Fruit fly (Drosophila melanogaster) whole organism, prepupa: ENCODE results near the gene CG18223.

Source experiments
- CG10669 ChIP-seq: fragments of 200-800 bp; sonication (Bioruptor generic); optimal IDR thresholded peaks from 3 replicates; lab custom pipeline; 2018; ENCODE audit warnings: missing biosample characterization, mild to moderate bottlenecking, missing genetic modification characterization, moderate library complexity
- CG11294 ChIP-seq: fragments of 200-800 bp; sonication (Bioruptor generic); IDR thresholded peaks from 2 replicates; pipeline ENCODE4 v1.3.6; 2022; ENCODE audit warnings: missing biosample characterization, missing genetic modification characterization
- CG11762 ChIP-seq: fragments of 200-800 bp; sonication (Bioruptor generic); optimal IDR thresholded peaks from 3 replicates; lab custom pipeline; 2016; ENCODE audit warnings: missing biosample characterization, missing genetic modification characterization; ENCODE audit not compliant: insufficient read depth
- CG11902 ChIP-seq: fragments of 200-800 bp; sonication (Bioruptor generic); optimal IDR thresholded peaks from 3 replicates; lab custom pipeline; 2016; ENCODE audit warnings: missing biosample characterization, missing genetic modification characterization
- CG15336 ChIP-seq: fragments of 200-800 bp; sonication (Bioruptor generic); IDR thresholded peaks from 2 replicates; pipeline ENCODE4 v1.3.6; 2022; ENCODE audit warnings: missing biosample characterization, missing genetic modification characterization
- CG1621 ChIP-seq: fragments of 200-800 bp; sonication (Bioruptor generic); optimal IDR thresholded peaks from 3 replicates; lab custom pipeline; 2018; ENCODE audit warnings: missing biosample characterization, mild to moderate bottlenecking, missing genetic modification characterization
- CG16779 ChIP-seq: fragments of 200-800 bp; sonication (Bioruptor generic); optimal IDR thresholded peaks from 3 replicates; lab custom pipeline; 2017; ENCODE audit warnings: missing biosample characterization, mild to moderate bottlenecking, missing genetic modification characterization
- CG32006 ChIP-seq: fragments of 200-800 bp; sonication (Bioruptor generic); optimal IDR thresholded peaks from 3 replicates; lab custom pipeline; 2017; ENCODE audit warnings: missing biosample characterization, mild to moderate bottlenecking, missing genetic modification characterization
- CG34406 ChIP-seq: fragments of 200-800 bp; sonication (Bioruptor generic); optimal IDR thresholded peaks from 3 replicates; lab custom pipeline; 2016; ENCODE audit warnings: missing biosample characterization, missing genetic modification characterization
- CG3919 ChIP-seq: fragments of 200-800 bp; sonication (Bioruptor generic); optimal IDR thresholded peaks from 3 replicates; lab custom pipeline; 2016; ENCODE audit warnings: missing biosample characterization, missing genetic modification characterization
- CG4318 ChIP-seq: fragments of 200-800 bp; sonication (Bioruptor generic); optimal IDR thresholded peaks from 3 replicates; lab custom pipeline; 2017; ENCODE audit warnings: missing biosample characterization, mild to moderate bottlenecking, missing genetic modification characterization
- CG6276 ChIP-seq: fragments of 200-800 bp; sonication (Bioruptor generic); optimal IDR thresholded peaks from 2 replicates; lab custom pipeline; 2017; ENCODE audit warnings: missing biosample characterization, mild to moderate bottlenecking, missing genetic modification characterization
- CG6792 ChIP-seq: fragments of 200-800 bp; sonication (Bioruptor generic); optimal IDR thresholded peaks from 3 replicates; lab custom pipeline; 2016; ENCODE audit warnings: missing biosample characterization, missing genetic modification characterization
- CG6808 ChIP-seq: fragments of 200-800 bp; sonication (Bioruptor generic); optimal IDR thresholded peaks from 3 replicates; lab custom pipeline; 2017; ENCODE audit warnings: missing biosample characterization, missing genetic modification characterization, mild to moderate bottlenecking, moderate library complexity, missing genetic modification reagents
- CG7368 ChIP-seq: fragments of 200-800 bp; sonication (Bioruptor generic); optimal IDR thresholded peaks from 3 replicates; lab custom pipeline; 2016; ENCODE audit warnings: missing biosample characterization, missing genetic modification characterization
- CG8632 ChIP-seq: fragments of 200-800 bp; sonication (Bioruptor generic); optimal IDR thresholded peaks from 3 replicates; lab custom pipeline; 2016; ENCODE audit warnings: missing biosample characterization, missing genetic modification characterization
- Eip78C ChIP-seq: fragments of 200-800 bp; sonication (Bioruptor generic); peaks from one replicate; lab custom pipeline; 2016; ENCODE audit warnings: missing biosample characterization, missing genetic modification characterization
- Eip93F ChIP-seq: fragments of 200-800 bp; sonication (Bioruptor generic); optimal IDR thresholded peaks from 2 replicates; lab custom pipeline; 2016; ENCODE audit warnings: missing biosample characterization, mild to moderate bottlenecking, missing genetic modification characterization
- Ets21C ChIP-seq: fragments of 200-800 bp; sonication (Bioruptor generic); optimal IDR thresholded peaks from 3 replicates; lab custom pipeline; 2016; ENCODE audit warnings: missing biosample characterization, missing genetic modification characterization
- Ets96B ChIP-seq: fragments of 200-800 bp; optimal IDR thresholded peaks from 2 replicates; lab custom pipeline; 2019; ENCODE audit warnings: missing biosample characterization, mild to moderate bottlenecking, missing genetic modification characterization, moderate library complexity
- Hr4 ChIP-seq: fragments of 200-800 bp; sonication (Bioruptor generic); optimal IDR thresholded peaks from 3 replicates; lab custom pipeline; 2016; ENCODE audit warnings: missing biosample characterization, missing genetic modification characterization
- Lpt ChIP-seq: fragments of 200-800 bp; sonication (Bioruptor generic); optimal IDR thresholded peaks from 3 replicates; lab custom pipeline; 2016; ENCODE audit warnings: missing biosample characterization, missing genetic modification characterization
- Met ChIP-seq: fragments of 200-800 bp; sonication (Bioruptor generic); optimal IDR thresholded peaks from 3 replicates; lab custom pipeline; 2016; ENCODE audit warnings: missing biosample characterization, missing genetic modification characterization
- OdsH ChIP-seq: fragments of 200-800 bp; sonication (Bioruptor generic); optimal IDR thresholded peaks from 3 replicates; lab custom pipeline; 2016; ENCODE audit warnings: missing biosample characterization, missing genetic modification characterization
- Smox ChIP-seq: fragments of 200-800 bp; sonication (Bioruptor generic); optimal IDR thresholded peaks from 3 replicates; lab custom pipeline; 2016; ENCODE audit warnings: missing biosample characterization, missing genetic modification characterization
- Sox102F ChIP-seq: fragments of 200-800 bp; sonication (Bioruptor generic); optimal IDR thresholded peaks from 2 replicates; lab custom pipeline; 2016; ENCODE audit warnings: missing biosample characterization, mild to moderate bottlenecking, missing genetic modification characterization
- Sox14 ChIP-seq: fragments of 200-800 bp; sonication (Bioruptor generic); optimal IDR thresholded peaks from 3 replicates; lab custom pipeline; 2016; ENCODE audit warnings: missing biosample characterization, missing genetic modification characterization
- Sox15 ChIP-seq: fragments of 200-800 bp; sonication (Bioruptor generic); optimal IDR thresholded peaks from 3 replicates; lab custom pipeline; 2016; ENCODE audit warnings: missing biosample characterization, missing genetic modification characterization
- acj6 ChIP-seq: fragments of 200-800 bp; sonication (Bioruptor generic); optimal IDR thresholded peaks from 3 replicates; lab custom pipeline; 2016; ENCODE audit warnings: missing biosample characterization, missing genetic modification characterization
- cyc ChIP-seq: fragments of 200-800 bp; sonication (Bioruptor generic); optimal IDR thresholded peaks from 3 replicates; lab custom pipeline; 2016; ENCODE audit warnings: missing biosample characterization, missing genetic modification characterization
- dac ChIP-seq: fragments of 200-800 bp; sonication (Bioruptor generic); optimal IDR thresholded peaks from 2 replicates; lab custom pipeline; 2017; ENCODE audit warnings: missing biosample characterization, mild to moderate bottlenecking, missing genetic modification characterization
- dsx ChIP-seq: fragments of 200-800 bp; optimal IDR thresholded peaks from 3 replicates; lab custom pipeline; 2019; ENCODE audit warnings: missing biosample characterization, mild to moderate bottlenecking, missing genetic modification characterization, moderate library complexity; ENCODE audit not compliant: poor library complexity, severe bottlenecking
- esn ChIP-seq: fragments of 200-800 bp; sonication (Bioruptor generic); optimal IDR thresholded peaks from 2 replicates; lab custom pipeline; 2016; ENCODE audit warnings: missing biosample characterization, mild to moderate bottlenecking, missing genetic modification characterization, moderate library complexity
- fd59A ChIP-seq: fragments of 200-800 bp; sonication (Bioruptor generic); optimal IDR thresholded peaks from 2 replicates; lab custom pipeline; 2017; ENCODE audit warnings: missing biosample characterization, mild to moderate bottlenecking, missing genetic modification characterization, missing genetic modification reagents
- fd85E ChIP-seq: fragments of 200-800 bp; sonication (Bioruptor generic); optimal IDR thresholded peaks from 3 replicates; lab custom pipeline; 2016; ENCODE audit warnings: missing biosample characterization, missing genetic modification characterization
- fkh ChIP-seq: fragments of 200-800 bp; sonication (Bioruptor generic); optimal IDR thresholded peaks from 3 replicates; lab custom pipeline; 2017; ENCODE audit warnings: missing biosample characterization, mild to moderate bottlenecking, missing genetic modification characterization, moderate library complexity
- net ChIP-seq: fragments of 200-800 bp; sonication (Bioruptor generic); optimal IDR thresholded peaks from 3 replicates; lab custom pipeline; 2016; ENCODE audit warnings: missing biosample characterization, missing genetic modification characterization
- pdm3 ChIP-seq: fragments of 200-800 bp; sonication (Bioruptor generic); optimal IDR thresholded peaks from 3 replicates; lab custom pipeline; 2016; ENCODE audit warnings: missing biosample characterization, missing genetic modification characterization
- salr ChIP-seq, 2 experiments: fragments of 200-800 bp; sonication (Bioruptor generic); optimal IDR thresholded peaks; 3 replicates each; lab custom pipeline; 2016 to 2018; ENCODE audit warnings: missing biosample characterization in 2 of 2, missing genetic modification characterization in 2 of 2, mild to moderate bottlenecking in 1 of 2
- spab ChIP-seq: fragments of 200-800 bp; sonication (Bioruptor generic); optimal IDR thresholded peaks from 2 replicates; lab custom pipeline; 2017; ENCODE audit warnings: missing biosample characterization, mild to moderate bottlenecking, missing genetic modification characterization, missing genetic modification reagents
- ss ChIP-seq, 2 experiments: fragments of 200-800 bp; sonication (Bioruptor generic); optimal IDR thresholded peaks; 2 replicates in 1 of 2; 3 replicates in 1 of 2; lab custom pipeline; 2017 to 2018; ENCODE audit warnings: mild to moderate bottlenecking in 2 of 2, missing biosample characterization in 2 of 2, missing genetic modification characterization in 2 of 2, moderate library complexity in 1 of 2
- topi ChIP-seq: fragments of 200-800 bp; sonication (Bioruptor generic); optimal IDR thresholded peaks from 3 replicates; lab custom pipeline; 2016; ENCODE audit warnings: missing biosample characterization, missing genetic modification characterization

CG18223 gene

DNA sequence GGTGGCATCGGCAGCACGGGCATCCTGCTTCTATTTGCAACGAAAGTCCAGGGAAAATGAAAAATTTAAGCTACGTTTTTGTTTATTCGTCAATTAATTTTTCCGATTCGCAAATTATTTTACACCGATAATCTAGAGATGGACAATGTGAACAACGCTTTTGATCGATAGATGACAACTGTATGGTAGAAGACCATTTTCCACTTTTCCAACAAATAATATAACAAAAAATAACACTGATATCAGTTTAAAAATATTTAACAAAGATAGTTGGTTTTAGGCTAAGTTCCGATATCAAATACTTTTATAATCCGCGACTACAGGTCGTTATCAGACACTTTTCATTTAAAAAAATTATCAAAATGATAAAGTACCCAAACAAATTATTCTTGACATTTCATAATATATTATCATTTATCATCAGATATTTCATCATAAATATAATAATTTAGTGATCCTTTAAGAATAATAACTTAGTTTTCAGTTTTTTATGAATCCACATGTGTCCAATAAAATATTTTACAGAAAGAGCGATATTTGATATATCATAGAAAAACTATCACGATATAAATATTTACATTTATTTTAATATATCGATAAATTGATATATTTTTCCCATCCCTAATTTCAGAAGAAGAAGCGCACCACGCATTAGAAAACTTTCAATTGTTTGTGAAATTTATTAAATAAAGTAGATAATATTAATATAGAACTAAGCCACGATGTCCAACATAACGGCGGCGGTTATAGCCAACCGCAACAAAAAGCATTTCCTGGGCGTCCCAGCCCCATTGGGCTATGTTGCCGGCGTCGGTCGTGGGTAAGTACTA, 15.1 kb downstream of the CG18223 start, which contains the start of the genes CSN1b and Prp6:
Gene CSN1b (minus strand): TSS at position 159 of the 830 bp plus-strand sequence.
Gene Prp6 (plus strand): TSS at position 601 of the 830 bp plus-strand sequence.
- TF ChIP-seq acj6 (no peak), dsx (no peak), CG11294 (GFP tag; lab: Robert Waterston, UW) (no peak), CG11902 (GFP tag; lab: Kevin White, UChicago) (no peak), fkh (GFP tag; lab: Kevin White, UChicago) (no peak)

DNA sequence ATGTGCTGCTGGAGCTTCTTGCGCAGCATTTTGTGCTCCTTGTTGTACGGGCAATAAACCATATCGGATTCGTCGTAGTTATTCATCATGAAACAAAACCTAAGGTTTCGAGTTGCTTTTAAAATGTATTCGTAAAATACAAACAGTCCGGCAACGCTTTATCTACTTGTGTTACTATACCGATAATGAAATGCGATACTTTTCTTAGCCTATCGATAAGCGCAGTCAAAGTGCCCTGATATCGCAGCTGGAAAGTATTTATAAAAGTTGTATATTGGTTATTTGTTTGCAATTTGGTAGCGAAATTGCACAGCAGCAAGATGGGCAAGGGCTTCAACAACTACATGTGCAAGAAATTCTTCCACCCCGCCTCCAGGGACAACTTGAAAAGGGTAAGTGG, 18.7 kb downstream of the CG18223 start, which contains the start of the genes arx and CG6843:
Gene arx (minus strand): TSS at position 144 of the 400 bp plus-strand sequence.
Gene CG6843 (plus strand): TSS at position 184 of the 400 bp plus-strand sequence.
- TF ChIP-seq CG32006 (GFP tag; lab: Kevin White, UChicago) (no peak), cyc (GFP tag; lab: Kevin White, UChicago) (no peak), Sox14 (GFP tag; lab: Kevin White, UChicago) (no peak), CG1621 (tag; lab: Kevin White, UChicago) (no peak), esn (GFP tag; lab: Kevin White, UChicago) (peak; percentile 15), pdm3 (GFP tag; lab: Kevin White, UChicago) (no peak), topi (no peak), salr (GFP tag; optimal IDR thresholded peaks at IDR 0.05; lab: Kevin White, UChicago) (no peak), Met (GFP tag; lab: Kevin White, UChicago) (no peak), spab (no peak), CG7368 (GFP tag; lab: Kevin White, UChicago) (no peak), fkh (GFP tag; lab: Kevin White, UChicago) (no peak), ss (GFP tag; optimal IDR thresholded peaks at IDR 0.05; lab: Kevin White, UChicago) (no peak), Sox102F (GFP tag; lab: Kevin White, UChicago) (no peak), CG11762 (GFP tag; lab: Kevin White, UChicago) (no peak), Smox (GFP tag; lab: Kevin White, UChicago) (no peak), dsx (peak; percentile 66)

DNA sequence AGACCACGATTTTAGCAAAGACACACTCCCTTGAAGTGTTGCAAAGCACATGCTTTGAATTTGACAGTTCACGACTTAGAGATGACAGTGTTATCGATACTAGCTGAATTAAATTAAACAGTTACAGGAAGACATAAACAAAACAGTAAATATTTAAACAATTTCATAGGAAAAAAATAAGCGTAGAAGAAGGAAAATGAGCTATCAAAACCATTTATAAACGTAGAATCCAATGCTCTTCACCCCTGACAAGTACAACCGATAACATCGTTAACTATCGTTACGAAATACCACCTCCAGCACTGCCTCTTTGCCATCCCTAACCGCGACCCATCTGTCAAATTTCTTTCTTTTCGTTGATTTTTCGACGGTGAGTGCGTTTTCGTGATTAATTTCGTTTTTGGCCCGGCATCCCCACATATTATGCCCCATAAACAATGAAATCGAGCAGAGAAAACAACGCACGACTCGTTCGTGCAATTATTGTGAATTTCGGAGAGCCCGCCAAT, 21.3 kb downstream of the CG18223 start, which contains the start of gene RpL26:
Gene RpL26 (plus strand): TSS at position 106 of the 509 bp plus-strand sequence.
- no peak for TF ChIP-seq CG6808 (GFP tag; lab: Kevin White, UChicago)
- TF ChIP-seq Ets96B (tag; lab: Kevin White, UChicago), result peak; percentile 25
- TF ChIP-seq fd59A (GFP tag; lab: Kevin White, UChicago), result peak; percentile 45
- TF ChIP-seq CG1621 (tag; lab: Kevin White, UChicago), result no peak
- no peak for TF ChIP-seq Smox (GFP tag; lab: Kevin White, UChicago)
- TF ChIP-seq CG6792 (GFP tag; lab: Kevin White, UChicago), result peak; percentile 50
- TF ChIP-seq CG32006 (GFP tag; lab: Kevin White, UChicago), result no peak
- no peak for TF ChIP-seq CG10669
- TF ChIP-seq CG15336, result no peak
- no peak for TF ChIP-seq pdm3 (GFP tag; lab: Kevin White, UChicago)
- TF ChIP-seq CG4318 (GFP tag; lab: Kevin White, UChicago), result no peak
- peak; percentile 41; the same call in 1 of the 2 replicates for TF ChIP-seq CG11294 (GFP tag; lab: Robert Waterston, UW)
- TF ChIP-seq CG7368 (GFP tag; lab: Kevin White, UChicago), result no peak
- no peak for TF ChIP-seq CG16779
- TF ChIP-seq Eip78C (GFP tag; lab: Kevin White, UChicago), result peak; percentile 79
- peak; percentile 50 for TF ChIP-seq CG11902 (GFP tag; lab: Kevin White, UChicago)
- TF ChIP-seq CG6276 (GFP tag; lab: Kevin White, UChicago), result no peak
- TF ChIP-seq Hr4, result no peak
- TF ChIP-seq OdsH (GFP tag; lab: Kevin White, UChicago), result no peak
- no peak for TF ChIP-seq net (GFP tag; lab: Kevin White, UChicago)
- TF ChIP-seq spab, result no peak
- TF ChIP-seq CG8632 (GFP tag; lab: Kevin White, UChicago), result no peak
- peak; percentile 55 for TF ChIP-seq Sox15 (GFP tag; lab: Kevin White, UChicago)
- TF ChIP-seq fd85E (GFP tag; lab: Kevin White, UChicago), result no peak
- TF ChIP-seq dac (GFP tag; lab: Kevin White, UChicago), result no peak
- no peak for TF ChIP-seq CG11762 (GFP tag; lab: Kevin White, UChicago)
- TF ChIP-seq Eip93F, result no peak
- TF ChIP-seq Sox14 (GFP tag; lab: Kevin White, UChicago), result peak; percentile 70
- TF ChIP-seq topi, result peak; percentile 68
- no peak for TF ChIP-seq CG3919 (GFP tag; lab: Kevin White, UChicago)
- TF ChIP-seq salr (GFP tag; optimal IDR thresholded peaks at IDR 0.05; lab: Kevin White, UChicago), result no peak
- peak; percentile 77 for TF ChIP-seq Ets21C (GFP tag; lab: Kevin White, UChicago)
- TF ChIP-seq CG34406 (GFP tag; lab: Kevin White, UChicago), result peak; percentile 57
- TF ChIP-seq fkh (GFP tag; lab: Kevin White, UChicago), result no peak
- peak; percentile 81 for TF ChIP-seq esn (GFP tag; lab: Kevin White, UChicago)
- no peak for TF ChIP-seq Lpt (GFP tag; lab: Kevin White, UChicago)
